Fruit fly (Drosophila melanogaster) S2 (cell line): ENCODE results near the gene CG17681.

Experiments
- CG8478 ChIP-seq: fragments of >200 bp; optimal IDR thresholded peaks from 2 replicates; lab custom pipeline; 2018
- CTCF ChIP-seq, 2 experiments: fragments of >200 bp; optimal IDR thresholded peaks; 2 replicates each; lab custom pipeline; 2018

dm6 chr2L:18115104-18115503 lies 37.8 kb upstream of the CG17681 start:
- TF ChIP-seq CG8478 (lab: Kevin White, UChicago) = no peak
- no peak for TF ChIP-seq CTCF (optimal IDR thresholded peaks at IDR 0.05; lab: Kevin White, UChicago)
